Fruit fly (Drosophila melanogaster) S2 (cell line): ENCODE data around the gene CG34039.

Experiments
- CG8478 ChIP-seq: fragments of >200 bp; optimal IDR thresholded peaks from 2 replicates; lab custom pipeline; 2018
- CTCF ChIP-seq, 2 experiments: fragments of >200 bp; optimal IDR thresholded peaks; 2 replicates each; lab custom pipeline; 2018

dm6 chr3L:14610458-14610857 lies 50.7 kb downstream of the CG34039 start:
- TF ChIP-seq CG8478 (lab: Kevin White, UChicago) (no peak), CTCF (optimal IDR thresholded peaks at IDR 0.05; lab: Kevin White, UChicago) (no peak)
